Fruit fly (Drosophila melanogaster): ENCODE results near the gene TBC1D23.
A peak's percentile ranks its signal among the peaks of the same experiment; 100 is the strongest.

- TF ChIP-seq CG34422 (GFP tag; IDR thresholded peaks at IDR 0.05) (no peak), eve (GFP tag; optimal IDR thresholded peaks at IDR 0.05) (no peak), Chrac-16 (GFP tag; optimal IDR thresholded peaks at IDR 0.05) (no peak), Hey (tag; optimal IDR thresholded peaks at IDR 0.05) (peak; percentile 60), gsb-n (tag; optimal IDR thresholded peaks at IDR 0.05) (no peak), Mes4 (GFP tag; optimal IDR thresholded peaks at IDR 0.05) (no peak), disco-r (GFP tag; optimal IDR thresholded peaks at IDR 0.05) (no peak), Sry-δ (GFP tag; optimal IDR thresholded peaks at IDR 0.05) (no peak), D19A (tag; optimal IDR thresholded peaks at IDR 0.05) (no peak), phol (tag; optimal IDR thresholded peaks at IDR 0.05) (no peak), CG3995 (GFP tag; optimal IDR thresholded peaks at IDR 0.05) (no peak), dmrt11E (tag; optimal IDR thresholded peaks at IDR 0.05) (no peak)
These were observed 8.8 kb upstream of the TBC1D23 start for dm6 chr2L:1120206-1120902.

Measured in whole organism, embryonic.